Fruit fly (Drosophila melanogaster) whole organism, pupa: ENCODE results near the gene Mlc1.

ENCODE experiments used
- CG12605 ChIP-seq: fragments of 200-800 bp; sonication (Bioruptor generic); IDR thresholded peaks from 2 replicates; pipeline ENCODE4 v1.3.6; 2022; ENCODE audit warnings: missing biosample characterization, missing genetic modification characterization
- CG14655 ChIP-seq: fragments of 200-800 bp; sonication (Bioruptor generic); optimal IDR thresholded peaks from 3 replicates; lab custom pipeline; 2017; ENCODE audit warnings: mild to moderate bottlenecking, missing biosample characterization, missing genetic modification reagents, missing genetic modification characterization
- CG17806 ChIP-seq: fragments of 200-800 bp; sonication (Bioruptor generic); optimal IDR thresholded peaks from 2 replicates; lab custom pipeline; 2018; ENCODE audit warnings: missing biosample characterization, mild to moderate bottlenecking, missing genetic modification characterization, moderate library complexity
- CG8301 ChIP-seq: fragments of 200-800 bp; sonication (Bioruptor generic); optimal IDR thresholded peaks from 2 replicates; lab custom pipeline; 2018; ENCODE audit warnings: missing biosample characterization, mild to moderate bottlenecking, missing genetic modification characterization
- D1 ChIP-seq: fragments of 200-800 bp; sonication (Bioruptor generic); optimal IDR thresholded peaks from 2 replicates; lab custom pipeline; 2018; ENCODE audit warnings: missing biosample characterization, mild to moderate bottlenecking, missing genetic modification characterization, moderate library complexity
- Pif1B ChIP-seq: fragments of 200-800 bp; sonication (Bioruptor generic); optimal IDR thresholded peaks from 3 replicates; lab custom pipeline; 2016; ENCODE audit warnings: missing biosample characterization, missing genetic modification characterization
- gl ChIP-seq: fragments of 200-800 bp; sonication (Bioruptor generic); optimal IDR thresholded peaks from 2 replicates; lab custom pipeline; 2018; ENCODE audit warnings: missing biosample characterization, mild to moderate bottlenecking, missing genetic modification characterization
- rn ChIP-seq: fragments of 200-800 bp; sonication (Bioruptor generic); IDR thresholded peaks from 2 replicates; pipeline ENCODE4 v1.3.6; 2022; ENCODE audit warnings: missing biosample characterization, missing genetic modification characterization

DNA sequence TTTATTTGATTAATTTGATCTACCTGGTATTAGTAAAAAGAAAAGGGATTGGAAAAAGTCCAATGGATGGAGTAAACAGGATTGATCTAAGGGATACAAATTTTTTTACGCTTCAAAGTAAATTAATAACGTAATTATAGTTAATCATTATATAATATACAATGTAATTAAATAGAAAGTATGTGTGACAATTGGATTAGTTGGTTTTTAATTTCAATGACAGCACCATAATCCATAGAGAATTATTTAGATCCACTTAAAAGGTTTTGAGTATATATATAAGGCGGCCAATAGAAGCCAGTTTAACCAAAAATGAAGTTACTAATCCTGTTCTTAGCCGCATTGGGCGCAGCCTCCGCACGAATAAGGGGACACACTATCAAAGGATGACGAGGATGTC is 34.6 kb upstream of the Mlc1 start, which contains the start of gene Acp98AB:
- TF ChIP-seq CG12605 (no peak), CG17806 (tag; lab: Kevin White, UChicago) (no peak), rn (GFP tag; lab: Robert Waterston, UW) (no peak), CG14655 (no peak), Pif1B (GFP tag; lab: Kevin White, UChicago) (no peak), D1 (no peak), gl (tag; lab: Kevin White, UChicago) (no peak), CG8301 (tag; lab: Kevin White, UChicago) (no peak)
